Fruit fly (Drosophila melanogaster): ENCODE measurements around the gene Bub3.

- TF ChIP-seq tj (GFP tag; optimal IDR thresholded peaks at IDR 0.05) (no peak), Crg-1 (GFP tag; optimal IDR thresholded peaks at IDR 0.05) (no peak), kay (GFP tag; ENCODE audit: borderline replicate concordance) (no peak), cnc (optimal IDR thresholded peaks at IDR 0.05) (no peak), toe (GFP tag; optimal IDR thresholded peaks at IDR 0.05) (no peak), Mnt (GFP tag; optimal IDR thresholded peaks at IDR 0.05) (no peak), CG14711 (tag; optimal IDR thresholded peaks at IDR 0.05) (no peak), CG33017 (tag; optimal IDR thresholded peaks at IDR 0.05) (no peak)
These were observed 32.0 kb upstream of the Bub3 start for dm6 chr3R:29707258-29707657.
